Worm (Caenorhabditis elegans) whole organism, young adult: ENCODE data around the gene hmg-5.

Experiments
- K12H6.12 ChIP-seq: fragments of 200-800 bp; sonication (Bioruptor generic); optimal IDR thresholded peaks from 2 replicates; lab custom pipeline; 2018; ENCODE audit warnings: mild to moderate bottlenecking, missing genetic modification characterization, missing compliant biosample characterization
- T07F8.4 ChIP-seq: sonication (generic microtip); optimal IDR thresholded peaks from 2 replicates; lab custom pipeline; 2016; ENCODE audit warnings: mild to moderate bottlenecking, missing genetic modification characterization, moderate library complexity, missing compliant biosample characterization
- T26A5.8 ChIP-seq: sonication (generic microtip); optimal IDR thresholded peaks from 2 replicates; lab custom pipeline; 2016; ENCODE audit warnings: missing genetic modification characterization, missing compliant biosample characterization
- Y53G8AR.9 ChIP-seq: fragments of 200-800 bp; sonication (Bioruptor generic); conservative IDR thresholded peaks from 2 replicates; pipeline ENCODE4 v1.3.6; 2022; ENCODE audit warnings: missing genetic modification reagents, missing genetic modification characterization, missing compliant biosample characterization
- Y95B8A.8 ChIP-seq: fragments of 200-800 bp; sonication (Bioruptor generic); IDR thresholded peaks from 2 replicates; pipeline ENCODE4 v1.3.6; 2022; ENCODE audit warnings: missing genetic modification reagents, missing genetic modification characterization, missing compliant biosample characterization
- ama-1 ChIP-seq, 3 experiments: fragments of 150-350 bp in 1 of 3; sonication (generic microtip) in 2 of 3; optimal IDR thresholded peaks; 2 replicates each; lab custom pipeline; 2014 to 2018; ENCODE audit warnings: missing biosample characterization in 2 of 3, missing genetic modification characterization in 2 of 3, missing genetic modification reagents in 2 of 3
- atf-7 ChIP-seq: sonication (generic microtip); optimal IDR thresholded peaks from 2 replicates; lab custom pipeline; 2017; ENCODE audit warnings: mild to moderate bottlenecking, missing genetic modification characterization, missing compliant biosample characterization
- attf-5 ChIP-seq: fragments of 200-800 bp; sonication (Bioruptor generic); optimal IDR thresholded peaks from 2 replicates; lab custom pipeline; 2018; ENCODE audit warnings: mild to moderate bottlenecking, missing genetic modification characterization, missing compliant biosample characterization
- bed-2 ChIP-seq: fragments of 200-800 bp; sonication (Bioruptor generic); IDR thresholded peaks from 2 replicates; pipeline ENCODE4 v1.3.6; 2022; ENCODE audit warnings: missing genetic modification reagents, missing genetic modification characterization, missing compliant biosample characterization
- ccch-3 ChIP-seq: fragments of 200-800 bp; sonication (Bioruptor generic); optimal IDR thresholded peaks from 2 replicates; lab custom pipeline; 2018; ENCODE audit warnings: mild to moderate bottlenecking, missing genetic modification characterization, missing compliant biosample characterization
- ceh-91 ChIP-seq: fragments of 200-800 bp; sonication (Bioruptor generic); IDR thresholded peaks from 2 replicates; pipeline ENCODE4 v1.3.6; 2022; ENCODE audit warnings: missing genetic modification reagents, missing genetic modification characterization, missing compliant biosample characterization
- chd-7 ChIP-seq: sonication (generic microtip); optimal IDR thresholded peaks from 2 replicates; lab custom pipeline; 2016; ENCODE audit warnings: mild to moderate bottlenecking, missing genetic modification characterization, moderate library complexity, missing compliant biosample characterization
- die-1 ChIP-seq: sonication (generic microtip); optimal IDR thresholded peaks from 2 replicates; lab custom pipeline; 2016; ENCODE audit warnings: missing genotype, mild to moderate bottlenecking, missing genetic modification characterization, missing compliant biosample characterization
- dox-1 ChIP-seq: fragments of 200-800 bp; sonication (Bioruptor generic); IDR thresholded peaks from 2 replicates; pipeline ENCODE4 v1.3.6; 2022; ENCODE audit warnings: missing genetic modification reagents, missing genetic modification characterization, missing compliant biosample characterization
- egl-18 ChIP-seq: fragments of 200-800 bp; sonication (Bioruptor generic); IDR thresholded peaks from 2 replicates; pipeline ENCODE4 v1.3.6; 2022; ENCODE audit warnings: missing genetic modification reagents, missing genetic modification characterization, missing compliant biosample characterization
- egl-44 ChIP-seq: fragments of 200-800 bp; sonication (Bioruptor generic); IDR thresholded peaks from 2 replicates; pipeline ENCODE4 v1.3.6; 2022; ENCODE audit warnings: missing genetic modification reagents, missing genetic modification characterization, missing compliant biosample characterization
- fkh-3 ChIP-seq: sonication (generic microtip); optimal IDR thresholded peaks from 2 replicates; lab custom pipeline; 2016; ENCODE audit warnings: mild to moderate bottlenecking, missing genetic modification characterization, missing compliant biosample characterization
- him-1 ChIP-seq: sonication (generic microtip); optimal IDR thresholded peaks from 2 replicates; lab custom pipeline; 2016; ENCODE audit warnings: missing genotype, missing genetic modification reagents, missing genetic modification characterization, missing compliant biosample characterization
- hlh-12 ChIP-seq: sonication (generic microtip); optimal IDR thresholded peaks from 2 replicates; lab custom pipeline; 2016; ENCODE audit warnings: missing genetic modification characterization, missing compliant biosample characterization
- hmg-1.2 ChIP-seq: fragments of 200-800 bp; sonication (Bioruptor generic); IDR thresholded peaks from 2 replicates; pipeline ENCODE4 v1.3.6; 2022; ENCODE audit warnings: missing genetic modification reagents, missing genetic modification characterization, missing compliant biosample characterization
- hrde-1 ChIP-seq: sonication (generic microtip); optimal IDR thresholded peaks from 2 replicates; lab custom pipeline; 2016; ENCODE audit warnings: missing genetic modification characterization, mild to moderate bottlenecking, missing compliant biosample characterization, moderate library complexity, missing genotype, missing genetic modification reagents, borderline replicate concordance
- lag-1 ChIP-seq: fragments of 200-800 bp; sonication (Bioruptor generic); IDR thresholded peaks from 2 replicates; pipeline ENCODE4 v1.3.6; 2022; ENCODE audit warnings: missing genetic modification reagents, missing genetic modification characterization, missing compliant biosample characterization
- lir-1 ChIP-seq: fragments of 200-800 bp; sonication (Bioruptor generic); conservative IDR thresholded peaks from 2 replicates; pipeline ENCODE4 v1.3.6; 2022; ENCODE audit warnings: missing genetic modification reagents, missing genetic modification characterization, missing compliant biosample characterization
- mcd-1 ChIP-seq: fragments of 200-800 bp; sonication (Bioruptor generic); IDR thresholded peaks from 2 replicates; pipeline ENCODE4 v1.3.6; 2022; ENCODE audit warnings: missing genetic modification reagents, missing genetic modification characterization, missing compliant biosample characterization
- mel-28 ChIP-seq: sonication (generic microtip); optimal IDR thresholded peaks from 2 replicates; lab custom pipeline; 2016; ENCODE audit warnings: borderline replicate concordance, mild to moderate bottlenecking, missing genetic modification characterization, missing compliant biosample characterization
- mxl-1 ChIP-seq: sonication (generic microtip); optimal IDR thresholded peaks from 2 replicates; lab custom pipeline; 2016; ENCODE audit warnings: missing genetic modification characterization, missing compliant biosample characterization
- nfyb-1 ChIP-seq: fragments of 200-800 bp; sonication (Bioruptor generic); IDR thresholded peaks from 2 replicates; pipeline ENCODE4 v1.3.6; 2022; ENCODE audit warnings: missing genetic modification reagents, missing genetic modification characterization, missing compliant biosample characterization
- nhr-27 ChIP-seq: fragments of 200-800 bp; sonication (Bioruptor generic); optimal IDR thresholded peaks from 2 replicates; lab custom pipeline; 2018; ENCODE audit warnings: mild to moderate bottlenecking, missing genetic modification characterization, moderate library complexity, missing compliant biosample characterization
- nhr-90 ChIP-seq: sonication (generic microtip); optimal IDR thresholded peaks from 2 replicates; lab custom pipeline; 2016; ENCODE audit warnings: missing genotype, mild to moderate bottlenecking, missing genetic modification characterization, missing compliant biosample characterization
- pha-4 ChIP-seq: fragments of 150-350 bp; sonication (generic microtip); optimal IDR thresholded peaks from 2 replicates; lab custom pipeline; 2014; ENCODE audit warnings: missing biosample characterization, missing genetic modification reagents, missing genetic modification characterization
- rcor-1 ChIP-seq: fragments of 200-800 bp; sonication (Bioruptor generic); IDR thresholded peaks from 2 replicates; pipeline ENCODE4 v1.3.6; 2022; ENCODE audit warnings: missing genetic modification reagents, missing genetic modification characterization, missing compliant biosample characterization
- repo-1 ChIP-seq: sonication (generic microtip); optimal IDR thresholded peaks from 2 replicates; lab custom pipeline; 2017; ENCODE audit warnings: mild to moderate bottlenecking, missing genetic modification characterization, missing compliant biosample characterization
- snpc-1.3 ChIP-seq: sonication (generic microtip); optimal IDR thresholded peaks from 2 replicates; lab custom pipeline; 2017; ENCODE audit warnings: missing genetic modification characterization, mild to moderate bottlenecking, missing compliant biosample characterization, antibody characterized with exemption, moderate library complexity, missing genotype, missing genetic modification reagents; ENCODE audit not compliant: insufficient read depth
- snpc-3.4 ChIP-seq: sonication (generic microtip); optimal IDR thresholded peaks from 2 replicates; lab custom pipeline; 2017; ENCODE audit warnings: missing genetic modification characterization, mild to moderate bottlenecking, missing compliant biosample characterization, antibody characterized with exemption, moderate library complexity, missing genotype, missing genetic modification reagents
- somi-1 ChIP-seq: fragments of 200-800 bp; sonication (Bioruptor generic); optimal IDR thresholded peaks from 2 replicates; lab custom pipeline; 2018; ENCODE audit warnings: mild to moderate bottlenecking, missing genetic modification characterization, missing compliant biosample characterization
- unc-62 ChIP-seq: fragments of 150-350 bp; optimal IDR thresholded peaks from 2 replicates; lab custom pipeline; 2014; ENCODE audit warnings: missing biosample characterization, missing genetic modification reagents, missing genetic modification characterization
- zfh-2 ChIP-seq: fragments of 200-800 bp; sonication (Bioruptor generic); conservative IDR thresholded peaks from 2 replicates; pipeline ENCODE4 v1.3.6; 2022; ENCODE audit warnings: missing genetic modification reagents, missing genetic modification characterization, missing compliant biosample characterization
- zim-3 ChIP-seq: sonication (generic microtip); optimal IDR thresholded peaks from 2 replicates; lab custom pipeline; 2017; ENCODE audit warnings: mild to moderate bottlenecking, missing genetic modification characterization, moderate library complexity, missing compliant biosample characterization
- ztf-18 ChIP-seq: sonication (generic microtip); optimal IDR thresholded peaks from 2 replicates; lab custom pipeline; 2016; ENCODE audit warnings: missing genotype, mild to moderate bottlenecking, missing genetic modification characterization, missing compliant biosample characterization
- ztf-3 ChIP-seq: fragments of 200-800 bp; sonication (Bioruptor generic); optimal IDR thresholded peaks from 2 replicates; lab custom pipeline; 2018; ENCODE audit warnings: mild to moderate bottlenecking, missing genetic modification characterization, missing compliant biosample characterization

hmg-5 gene

ce11 chrIV:7672872-7673271, 26.9 kb upstream of the hmg-5 start, which contains the start of gene C08G9.2:
Gene C08G9.2, minus strand, starts transcription at chrIV:7672972.
- TF ChIP-seq nfyb-1 (GFP tag; lab: Robert Waterston, UW) (no peak), him-1 (tag; lab: Kevin White, UChicago) (no peak), zfh-2 (GFP tag; lab: Robert Waterston, UW) (no peak), chd-7 (tag; lab: Kevin White, UChicago) (no peak), Y95B8A.8 (GFP tag; lab: Robert Waterston, UW) (no peak)

DNA sequence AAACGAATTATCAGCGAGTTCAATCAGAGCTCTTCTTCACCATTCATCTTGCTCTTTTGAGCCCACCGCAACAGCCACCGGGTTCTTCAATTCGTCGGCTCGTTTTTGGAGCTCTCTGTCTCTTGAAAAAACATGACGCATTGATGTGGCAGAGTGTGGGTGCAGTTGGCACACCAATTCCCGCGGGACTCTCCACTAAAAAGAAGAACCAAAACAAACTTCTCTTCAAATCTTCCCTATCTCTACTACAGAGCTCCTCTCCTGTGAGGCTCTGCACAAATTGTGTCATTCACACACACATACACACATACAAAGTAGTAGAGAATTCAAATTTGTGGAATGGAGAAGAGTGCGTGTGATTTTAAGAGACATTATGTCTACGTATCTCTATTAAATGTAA, 17.0 kb upstream of the hmg-5 start:
- TF ChIP-seq repo-1 (tag; lab: Kevin White, UChicago) (no peak), ztf-3 (no peak), atf-7 (no peak), ama-1 (optimal IDR thresholded peaks at IDR 0.05; lab: Kevin White, UChicago) (no peak), ama-1 (GFP tag; optimal IDR thresholded peaks at IDR 0.05; lab: Kevin White, UChicago) (no peak), somi-1 (GFP tag; lab: Kevin White, UChicago) (no peak), die-1 (tag; lab: Kevin White, UChicago) (no peak), mcd-1 (GFP tag; lab: Robert Waterston, UW) (no peak), fkh-3 (no peak), ccch-3 (GFP tag; lab: Kevin White, UChicago) (no peak), snpc-1.3 (tag; lab: Kevin White, UChicago) (no peak), zim-3 (no peak), ceh-91 (GFP tag; lab: Robert Waterston, UW) (no peak)

- TF ChIP-seq rcor-1 (GFP tag; lab: Robert Waterston, UW) (no peak), hmg-1.2 (GFP tag; lab: Robert Waterston, UW) (no peak), mxl-1 (no peak), lir-1 (GFP tag; lab: Robert Waterston, UW) (no peak), bed-2 (GFP tag; lab: Robert Waterston, UW) (no peak), egl-44 (GFP tag; lab: Robert Waterston, UW) (no peak), zfh-2 (GFP tag; lab: Robert Waterston, UW) (no peak), unc-62 (GFP tag; lab: Kevin White, UChicago) (no peak), K12H6.12 (tag; lab: Kevin White, UChicago) (no peak), nhr-27 (tag; lab: Kevin White, UChicago) (no peak)
Observed at ce11 chrIV:7661569-7661968, 15.6 kb upstream of the hmg-5 start.

- TF ChIP-seq egl-18: no peak
- no peak for TF ChIP-seq dox-1 (GFP tag; lab: Robert Waterston, UW)
- no peak for TF ChIP-seq T26A5.8 (tag; lab: Kevin White, UChicago)
- no peak for TF ChIP-seq ztf-18 (tag; lab: Kevin White, UChicago)
- no peak for TF ChIP-seq snpc-1.3 (tag; lab: Kevin White, UChicago)
- TF ChIP-seq hlh-12 (tag; lab: Kevin White, UChicago): no peak
- TF ChIP-seq pha-4 (tag; lab: Kevin White, UChicago): no peak
- no peak for TF ChIP-seq snpc-3.4 (tag; lab: Kevin White, UChicago)
- no peak for TF ChIP-seq Y53G8AR.9 (GFP tag; lab: Robert Waterston, UW)
- TF ChIP-seq nhr-90 (tag; lab: Kevin White, UChicago): no peak
- TF ChIP-seq hrde-1: no peak
- no peak for TF ChIP-seq repo-1 (tag; lab: Kevin White, UChicago)
- no peak for TF ChIP-seq T07F8.4
- TF ChIP-seq lag-1 (GFP tag; lab: Robert Waterston, UW): no peak
- TF ChIP-seq attf-5 (GFP tag; lab: Kevin White, UChicago): no peak
- no peak for TF ChIP-seq mel-28 (tag; lab: Kevin White, UChicago)
- TF ChIP-seq lir-1 (GFP tag; lab: Robert Waterston, UW): no peak
Observed at ce11 chrIV:7659481-7659880, 13.5 kb upstream of the hmg-5 start.
